Worm (Caenorhabditis elegans) whole organism, young adult: ENCODE data around the gene C29F3.7.

Source experiments
- F22D6.2 ChIP-seq: sonication (generic microtip); optimal IDR thresholded peaks from 2 replicates; lab custom pipeline; 2016; ENCODE audit warnings: mild to moderate bottlenecking, missing genetic modification characterization, missing compliant biosample characterization
- F39B2.1 ChIP-seq: fragments of 200-800 bp; sonication (Bioruptor generic); IDR thresholded peaks from 2 replicates; pipeline ENCODE4 v1.3.6; 2022; ENCODE audit warnings: missing genetic modification reagents, missing genetic modification characterization, missing compliant biosample characterization
- F55B11.4 ChIP-seq: sonication (generic microtip); optimal IDR thresholded peaks from 2 replicates; lab custom pipeline; 2016; ENCODE audit warnings: missing compliant biosample characterization, missing genetic modification characterization, borderline replicate concordance; ENCODE audit not compliant: insufficient read depth
- akir-1 ChIP-seq: fragments of 200-800 bp; sonication (Bioruptor generic); optimal IDR thresholded peaks from 2 replicates; lab custom pipeline; 2018; ENCODE audit warnings: mild to moderate bottlenecking, missing genetic modification characterization, moderate library complexity, missing compliant biosample characterization
- bed-1 ChIP-seq: fragments of 200-800 bp; sonication (Bioruptor generic); IDR thresholded peaks from 2 replicates; pipeline ENCODE4 v1.3.6; 2022; ENCODE audit warnings: missing genetic modification reagents, missing genetic modification characterization, missing compliant biosample characterization
- bed-2 ChIP-seq: fragments of 200-800 bp; sonication (Bioruptor generic); IDR thresholded peaks from 2 replicates; pipeline ENCODE4 v1.3.6; 2022; ENCODE audit warnings: missing genetic modification reagents, missing genetic modification characterization, missing compliant biosample characterization
- cebp-1 ChIP-seq, 2 experiments: fragments of 200-800 bp in 1 of 2; sonication (Bioruptor generic) in 1 of 2; sonication (generic microtip) in 1 of 2; IDR thresholded peaks in 1 of 2; optimal IDR thresholded peaks in 1 of 2; 2 replicates each; pipeline versions ENCODE4 v1.3.6 to Lab custom; 2017 to 2022; ENCODE audit warnings: missing compliant biosample characterization in 2 of 2, missing genetic modification characterization in 2 of 2, mild to moderate bottlenecking in 1 of 2, missing genetic modification reagents in 1 of 2, moderate library complexity in 1 of 2
- ceh-100 ChIP-seq: fragments of 200-800 bp; sonication (Bioruptor generic); IDR thresholded peaks from 2 replicates; pipeline ENCODE4 v1.3.6; 2022; ENCODE audit warnings: missing genetic modification reagents, missing genetic modification characterization, missing compliant biosample characterization
- ceh-27 ChIP-seq: fragments of 200-800 bp; sonication (Bioruptor generic); optimal IDR thresholded peaks from 2 replicates; lab custom pipeline; 2018; ENCODE audit warnings: mild to moderate bottlenecking, missing genetic modification characterization, moderate library complexity, missing compliant biosample characterization
- ceh-91 ChIP-seq: fragments of 200-800 bp; sonication (Bioruptor generic); IDR thresholded peaks from 2 replicates; pipeline ENCODE4 v1.3.6; 2022; ENCODE audit warnings: missing genetic modification reagents, missing genetic modification characterization, missing compliant biosample characterization
- efl-1 ChIP-seq: fragments of 150-350 bp; optimal IDR thresholded peaks from 2 replicates; lab custom pipeline; 2014; ENCODE audit warnings: missing biosample characterization, missing genetic modification reagents, missing genetic modification characterization
- ekl-4 ChIP-seq: fragments of 200-800 bp; sonication (Bioruptor generic); IDR thresholded peaks from 2 replicates; pipeline ENCODE4 v1.3.6; 2022; ENCODE audit warnings: missing genetic modification reagents, missing genetic modification characterization, missing compliant biosample characterization
- gei-17 ChIP-seq: fragments of 200-800 bp; sonication (Bioruptor generic); optimal IDR thresholded peaks from 2 replicates; lab custom pipeline; 2018; ENCODE audit warnings: mild to moderate bottlenecking, missing genetic modification characterization, missing compliant biosample characterization
- him-1 ChIP-seq: sonication (generic microtip); optimal IDR thresholded peaks from 2 replicates; lab custom pipeline; 2016; ENCODE audit warnings: missing genotype, missing genetic modification reagents, missing genetic modification characterization, missing compliant biosample characterization
- hlh-12 ChIP-seq: sonication (generic microtip); optimal IDR thresholded peaks from 2 replicates; lab custom pipeline; 2016; ENCODE audit warnings: missing genetic modification characterization, missing compliant biosample characterization
- let-526 ChIP-seq: fragments of 200-800 bp; sonication (Bioruptor generic); IDR thresholded peaks from 2 replicates; pipeline ENCODE4 v1.3.6; 2022; ENCODE audit warnings: missing genetic modification reagents, missing genetic modification characterization, missing compliant biosample characterization
- let-607 ChIP-seq, 2 experiments: fragments of 200-800 bp in 1 of 2; sonication (Bioruptor generic) in 1 of 2; sonication (generic microtip) in 1 of 2; optimal IDR thresholded peaks; 2 replicates each; lab custom pipeline; 2016 to 2018; ENCODE audit warnings: mild to moderate bottlenecking in 2 of 2, missing compliant biosample characterization in 2 of 2, missing genetic modification characterization in 2 of 2, moderate library complexity in 2 of 2, missing genotype in 1 of 2
- lin-40 ChIP-seq: sonication (generic microtip); optimal IDR thresholded peaks from 2 replicates; lab custom pipeline; 2016; ENCODE audit warnings: missing genetic modification characterization, mild to moderate bottlenecking, missing compliant biosample characterization, missing genotype, missing genetic modification reagents
- lir-1 ChIP-seq: fragments of 200-800 bp; sonication (Bioruptor generic); conservative IDR thresholded peaks from 2 replicates; pipeline ENCODE4 v1.3.6; 2022; ENCODE audit warnings: missing genetic modification reagents, missing genetic modification characterization, missing compliant biosample characterization
- madf-3 ChIP-seq: fragments of 200-800 bp; sonication (Bioruptor generic); IDR thresholded peaks from 2 replicates; pipeline ENCODE4 v1.3.6; 2022; ENCODE audit warnings: missing genetic modification reagents, missing genetic modification characterization, missing compliant biosample characterization
- madf-8 ChIP-seq: fragments of 200-800 bp; sonication (Bioruptor generic); conservative IDR thresholded peaks from 2 replicates; pipeline ENCODE4 v1.3.6; 2022; ENCODE audit warnings: missing genetic modification reagents, missing genetic modification characterization, missing compliant biosample characterization
- mel-28 ChIP-seq: sonication (generic microtip); optimal IDR thresholded peaks from 2 replicates; lab custom pipeline; 2016; ENCODE audit warnings: borderline replicate concordance, mild to moderate bottlenecking, missing genetic modification characterization, missing compliant biosample characterization
- mxl-1 ChIP-seq: sonication (generic microtip); optimal IDR thresholded peaks from 2 replicates; lab custom pipeline; 2016; ENCODE audit warnings: missing genetic modification characterization, missing compliant biosample characterization
- nhr-27 ChIP-seq: fragments of 200-800 bp; sonication (Bioruptor generic); optimal IDR thresholded peaks from 2 replicates; lab custom pipeline; 2018; ENCODE audit warnings: mild to moderate bottlenecking, missing genetic modification characterization, moderate library complexity, missing compliant biosample characterization
- rcor-1 ChIP-seq: fragments of 200-800 bp; sonication (Bioruptor generic); IDR thresholded peaks from 2 replicates; pipeline ENCODE4 v1.3.6; 2022; ENCODE audit warnings: missing genetic modification reagents, missing genetic modification characterization, missing compliant biosample characterization
- rec-8 ChIP-seq, 2 experiments: sonication (generic microtip); optimal IDR thresholded peaks; 2 replicates each; lab custom pipeline; 2016; ENCODE audit warnings: mild to moderate bottlenecking in 2 of 2, missing genetic modification characterization in 2 of 2, missing genetic modification reagents in 2 of 2, missing genotype in 2 of 2, missing biosample characterization in 1 of 2, missing compliant biosample characterization in 1 of 2, moderate library complexity in 1 of 2
- repo-1 ChIP-seq: sonication (generic microtip); optimal IDR thresholded peaks from 2 replicates; lab custom pipeline; 2017; ENCODE audit warnings: mild to moderate bottlenecking, missing genetic modification characterization, missing compliant biosample characterization
- sea-2 ChIP-seq: fragments of 200-800 bp; sonication (Bioruptor generic); IDR thresholded peaks from 2 replicates; pipeline ENCODE4 v1.3.6; 2022; ENCODE audit warnings: missing genetic modification characterization, missing compliant biosample characterization
- snpc-4 ChIP-seq, 5 experiments: fragments of 150-350 bp in 1 of 5; sonication (generic microtip) in 4 of 5; optimal IDR thresholded peaks; 2 replicates each; lab custom pipeline; 2014 to 2018; ENCODE audit warnings: missing genetic modification characterization in 5 of 5, missing biosample characterization in 3 of 5, antibody characterized with exemption in 2 of 5, mild to moderate bottlenecking in 2 of 5, missing compliant biosample characterization in 2 of 5, missing genotype in 2 of 5, moderate library complexity in 2 of 5, missing genetic modification reagents in 1 of 5
- tbp1 ChIP-seq: fragments of 200-800 bp; sonication (Bioruptor generic); optimal IDR thresholded peaks from 2 replicates; lab custom pipeline; 2018; ENCODE audit warnings: mild to moderate bottlenecking, missing genetic modification characterization, missing compliant biosample characterization
- unc-130 ChIP-seq: sonication (generic microtip); optimal IDR thresholded peaks from 2 replicates; lab custom pipeline; 2016; ENCODE audit warnings: missing genetic modification reagents, missing genetic modification characterization, missing compliant biosample characterization
- ztf-22 ChIP-seq: fragments of 200-800 bp; sonication (Bioruptor generic); optimal IDR thresholded peaks from 2 replicates; lab custom pipeline; 2018; ENCODE audit warnings: mild to moderate bottlenecking, missing genetic modification characterization, moderate library complexity, missing compliant biosample characterization
- ztf-26 ChIP-seq: sonication (generic microtip); optimal IDR thresholded peaks from 2 replicates; lab custom pipeline; 2017; ENCODE audit warnings: missing genetic modification characterization, missing compliant biosample characterization
- ztf-28 ChIP-seq: fragments of 200-800 bp; sonication (Bioruptor generic); IDR thresholded peaks from 2 replicates; pipeline ENCODE4 v1.3.6; 2022; ENCODE audit warnings: missing genetic modification reagents, missing genetic modification characterization, missing compliant biosample characterization
- ztf-6 ChIP-seq: fragments of 200-800 bp; sonication (Bioruptor generic); IDR thresholded peaks from 2 replicates; pipeline ENCODE4 v1.3.6; 2022; ENCODE audit warnings: missing genetic modification reagents, missing genetic modification characterization, missing compliant biosample characterization

Gene C29F3.7

DNA sequence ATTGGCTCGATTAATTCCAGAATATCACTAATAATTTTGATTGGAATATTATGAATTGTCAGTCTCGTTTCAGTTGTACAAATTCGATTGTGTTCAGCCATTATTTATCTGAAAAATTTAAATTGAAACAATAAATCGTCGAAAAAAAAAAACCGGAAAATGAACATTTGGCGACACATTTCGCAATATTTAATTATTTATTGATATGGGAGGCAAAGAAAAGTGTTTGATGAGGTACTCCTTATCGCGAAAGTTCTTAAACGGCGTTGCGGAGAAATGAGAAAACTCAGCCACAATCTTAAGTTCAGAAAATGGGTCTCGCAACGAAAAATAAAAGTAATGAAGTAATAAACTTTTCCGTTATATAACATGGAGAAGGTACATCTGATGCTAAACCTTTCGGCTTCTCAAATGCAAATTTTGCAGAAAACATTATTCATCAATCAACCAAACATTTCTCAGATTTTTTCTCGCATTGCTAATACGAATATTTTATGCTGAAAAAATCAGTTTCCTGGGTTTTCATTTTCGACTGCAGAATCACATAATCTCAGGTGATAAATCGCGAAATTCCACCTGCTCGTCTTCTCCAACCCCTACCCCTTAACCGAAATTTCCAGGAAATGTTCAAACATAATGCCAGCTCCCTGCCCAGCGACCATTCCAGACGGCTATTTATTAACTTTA is 45.1 kb downstream of the C29F3.7 start, which contains the start of the genes T06E6.15 and sri-7:
T06E6.15 (minus strand) TSS at position 101 of the 687 bp plus-strand sequence.
sri-7 (plus strand) TSS at position 637 of the 687 bp plus-strand sequence.
- no peak for TF ChIP-seq akir-1 (GFP tag; lab: Kevin White, UChicago)
- TF ChIP-seq ceh-27 (GFP tag; lab: Kevin White, UChicago), result no peak
- no peak for TF ChIP-seq lin-40 (tag; lab: Kevin White, UChicago)
- no peak for TF ChIP-seq ztf-22 (GFP tag; lab: Kevin White, UChicago)
- TF ChIP-seq snpc-4 (GFP tag; optimal IDR thresholded peaks at IDR 0.05; lab: Kevin White, UChicago), result no peak
- TF ChIP-seq snpc-4 (tag; optimal IDR thresholded peaks at IDR 0.05; lab: Kevin White, UChicago), result no peak
- TF ChIP-seq ceh-100, result no peak
- TF ChIP-seq ztf-28 (GFP tag; lab: Robert Waterston, UW), result no peak

DNA sequence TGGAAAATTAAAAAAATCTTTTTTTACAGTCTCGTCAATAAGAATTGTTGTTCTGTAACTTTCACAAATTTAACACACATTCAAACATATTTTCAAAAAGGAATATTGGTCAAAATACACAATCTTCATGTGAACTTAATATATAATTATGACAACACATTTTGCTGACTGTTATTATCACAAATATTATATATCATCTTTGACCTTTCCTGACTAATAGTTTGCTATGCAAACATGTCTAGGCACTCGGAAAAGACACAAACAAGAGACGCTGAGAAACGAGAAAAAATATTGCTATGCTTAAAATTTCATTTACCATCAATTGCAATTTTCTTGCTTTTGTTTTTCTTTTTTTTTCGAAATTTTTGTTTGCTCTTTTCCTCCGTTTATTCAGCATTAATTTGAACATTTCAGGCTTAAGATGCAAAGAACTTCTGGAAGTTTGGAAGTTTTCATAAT is 47.2 kb downstream of the C29F3.7 start, which contains the start of gene fbxa-135:
fbxa-135 (plus strand) TSS at position 409 of the 459 bp plus-strand sequence.
- TF ChIP-seq cebp-1 (GFP tag; IDR thresholded peaks at IDR 0.05; lab: Robert Waterston, UW), result no peak
- TF ChIP-seq cebp-1 (tag; optimal IDR thresholded peaks at IDR 0.05; lab: Kevin White, UChicago), result no peak
- TF ChIP-seq hlh-12, result no peak
- no peak for TF ChIP-seq nhr-27 (tag; lab: Kevin White, UChicago)
- TF ChIP-seq bed-2 (GFP tag; lab: Robert Waterston, UW), result no peak
- no peak for TF ChIP-seq F22D6.2 (tag; lab: Kevin White, UChicago)
- no peak for TF ChIP-seq rec-8 (tag; optimal IDR thresholded peaks at IDR 0.05; lab: Kevin White, UChicago)
- TF ChIP-seq efl-1 (GFP tag; lab: Kevin White, UChicago), result no peak
- TF ChIP-seq him-1 (tag; lab: Kevin White, UChicago), result no peak
- TF ChIP-seq tbp1 (GFP tag; lab: Kevin White, UChicago), result no peak
- TF ChIP-seq gei-17 (GFP tag; lab: Kevin White, UChicago), result no peak
- no peak for TF ChIP-seq ztf-22 (GFP tag; lab: Kevin White, UChicago)
- TF ChIP-seq mxl-1 (tag; lab: Kevin White, UChicago), result no peak
- no peak for TF ChIP-seq repo-1 (tag; lab: Kevin White, UChicago)
- TF ChIP-seq lin-40 (tag; lab: Kevin White, UChicago), result no peak
- TF ChIP-seq F55B11.4 (tag; lab: Kevin White, UChicago), result no peak
- TF ChIP-seq ztf-26, result no peak
- no peak for TF ChIP-seq let-607 (tag; optimal IDR thresholded peaks at IDR 0.05; lab: Kevin White, UChicago)
- TF ChIP-seq madf-8 (GFP tag; lab: Robert Waterston, UW), result no peak
- no peak for TF ChIP-seq rcor-1 (GFP tag; lab: Robert Waterston, UW)
- no peak for TF ChIP-seq mel-28 (tag; lab: Kevin White, UChicago)
- TF ChIP-seq, all 124 proteins: peak for 0

- TF ChIP-seq mel-28 (tag; lab: Kevin White, UChicago) (no peak), sea-2 (GFP tag; lab: Robert Waterston, UW) (no peak), ztf-6 (GFP tag; lab: Robert Waterston, UW) (no peak), F39B2.1 (no peak), akir-1 (GFP tag; lab: Kevin White, UChicago) (no peak), let-526 (GFP tag; lab: Robert Waterston, UW) (no peak), madf-3 (GFP tag; lab: Robert Waterston, UW) (no peak), unc-130 (GFP tag; lab: Kevin White, UChicago) (no peak), lir-1 (GFP tag; lab: Robert Waterston, UW) (no peak), ceh-91 (GFP tag; lab: Robert Waterston, UW) (no peak), bed-1 (GFP tag; lab: Robert Waterston, UW) (no peak), ekl-4 (no peak)
These were observed 50.2 kb downstream of the C29F3.7 start, which contains the start of gene srh-258 for ce11 chrV:15404859-15405258. Gene srh-258, plus strand, starts transcription at chrV:15405159.
